Worm (Caenorhabditis elegans): ENCODE measurements around the gene xbx-1.

ce11 chrV:15013328-15013727, 33.3 kb downstream of the xbx-1 start:
- TF ChIP-seq lin-13 (tag; optimal IDR thresholded peaks at IDR 0.05) (no peak), unc-120 (tag; optimal IDR thresholded peaks at IDR 0.05; ENCODE audit: poor library complexity, severe bottlenecking) (no peak), ztf-11 (tag; optimal IDR thresholded peaks at IDR 0.05) (no peak), hlh-1 (tag; optimal IDR thresholded peaks at IDR 0.05) (no peak), cnd-1 (tag; optimal IDR thresholded peaks at IDR 0.05) (no peak), unc-39 (tag; optimal IDR thresholded peaks at IDR 0.05) (no peak), elt-3 (tag; optimal IDR thresholded peaks at IDR 0.05) (no peak), mab-5 (tag; optimal IDR thresholded peaks at IDR 0.05) (no peak), ces-1 (GFP tag; optimal IDR thresholded peaks at IDR 0.05) (no peak), blmp-1 (tag; optimal IDR thresholded peaks at IDR 0.05) (no peak), pha-4 (tag; optimal IDR thresholded peaks at IDR 0.05) (no peak), lsy-2 (tag; optimal IDR thresholded peaks at IDR 0.05) (no peak), nhr-2 (tag; optimal IDR thresholded peaks at IDR 0.05) (no peak), unc-62 (GFP tag; optimal IDR thresholded peaks at IDR 0.05) (no peak)
